Fruit fly (Drosophila melanogaster): ENCODE data around the gene Ptp99A.

The Ptp99A gene

DNA sequence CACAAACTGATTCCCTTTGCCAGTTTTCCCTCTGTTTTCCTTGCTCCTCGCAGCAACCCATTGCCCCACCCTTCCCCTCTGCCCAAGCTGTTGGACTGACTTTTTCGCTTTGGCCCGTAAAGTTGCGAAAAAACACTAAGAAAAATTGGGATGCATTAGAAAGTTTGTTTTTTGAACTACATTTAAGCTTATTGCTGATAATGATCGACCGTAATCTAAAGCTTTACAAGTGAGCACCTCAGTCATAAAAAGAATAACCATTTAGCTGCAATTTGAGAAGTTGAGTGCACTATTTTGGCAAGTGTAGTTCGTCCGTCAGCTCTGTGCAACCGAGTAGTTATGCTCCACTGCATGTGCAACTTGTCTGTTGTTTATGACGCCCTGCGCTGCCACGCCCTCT, 72.9 kb downstream of the Ptp99A start (continued):
- no peak for TF ChIP-seq Sox102F (GFP tag; optimal IDR thresholded peaks at IDR 0.05)
- TF ChIP-seq Lpt (GFP tag; optimal IDR thresholded peaks at IDR 0.05): peak; percentile 15
- TF ChIP-seq CG11762 (GFP tag; optimal IDR thresholded peaks at IDR 0.05; ENCODE audit: insufficient read depth): no peak
- no peak for TF ChIP-seq CG6854 (GFP tag; optimal IDR thresholded peaks at IDR 0.05)
- TF ChIP-seq CG32006 (GFP tag; optimal IDR thresholded peaks at IDR 0.05): peak; percentile 74
- no peak for TF ChIP-seq Gug (GFP tag; IDR thresholded peaks at IDR 0.05)
- TF ChIP-seq CG4318 (GFP tag; optimal IDR thresholded peaks at IDR 0.05): peak; percentile 29
- no peak for TF ChIP-seq cyc (GFP tag; optimal IDR thresholded peaks at IDR 0.05)
- TF ChIP-seq CG3032 (tag; optimal IDR thresholded peaks at IDR 0.05): no peak
- peak; percentile 60 for TF ChIP-seq CG8119 (GFP tag; IDR thresholded peaks at IDR 0.05)
- TF ChIP-seq Eip78C (GFP tag): no peak
- TF ChIP-seq CG6276 (GFP tag; optimal IDR thresholded peaks at IDR 0.05): peak; percentile 51
- no peak for TF ChIP-seq topi (GFP tag; optimal IDR thresholded peaks at IDR 0.05)
- peak; percentile 31 for TF ChIP-seq OdsH (GFP tag; optimal IDR thresholded peaks at IDR 0.05)
- TF ChIP-seq CG3919 (GFP tag; optimal IDR thresholded peaks at IDR 0.05): peak; percentile 38
- no peak for TF ChIP-seq CG34406 (GFP tag; optimal IDR thresholded peaks at IDR 0.05)
- no peak for TF ChIP-seq CG6792 (GFP tag; optimal IDR thresholded peaks at IDR 0.05)
- peak; percentile 67 for TF ChIP-seq Hr4 (GFP tag; optimal IDR thresholded peaks at IDR 0.05)
- peak; percentile 68 for TF ChIP-seq CG15336 (GFP tag; IDR thresholded peaks at IDR 0.05)
- TF ChIP-seq Smox (GFP tag; optimal IDR thresholded peaks at IDR 0.05): no peak
- no peak for TF ChIP-seq CG9139 (GFP tag; optimal IDR thresholded peaks at IDR 0.05)

DNA sequence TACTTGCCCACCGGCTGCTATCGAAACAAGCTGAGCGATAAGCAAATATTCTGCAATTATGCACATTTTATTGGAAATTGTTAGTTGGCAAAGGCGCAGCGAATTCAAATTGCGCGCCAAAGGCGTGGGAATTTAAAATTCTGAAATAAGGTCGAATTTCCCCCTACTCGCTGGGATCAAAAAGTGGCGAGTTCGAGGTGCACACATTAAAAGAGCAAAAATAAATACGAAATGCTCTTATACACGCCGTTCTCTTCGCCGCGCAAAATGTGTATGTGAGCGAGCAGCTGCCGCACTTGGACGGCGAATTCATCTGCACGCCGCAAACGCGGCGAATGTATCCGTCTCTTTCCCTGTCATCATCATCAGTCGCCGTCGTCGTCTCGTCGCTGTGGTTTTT, 79.8 kb downstream of the Ptp99A start:
- TF ChIP-seq CG6163 (GFP tag; IDR thresholded peaks at IDR 0.05): peak; percentile 6; the same call in 1 of the 3 replicates
- TF ChIP-seq Met (GFP tag; optimal IDR thresholded peaks at IDR 0.05): no peak
- TF ChIP-seq CG15336 (GFP tag; IDR thresholded peaks at IDR 0.05): peak; percentile 47; the same call in 1 of the 2 replicates
- no peak for TF ChIP-seq Gug (GFP tag; IDR thresholded peaks at IDR 0.05)
- peak; percentile 45 for TF ChIP-seq svp (GFP tag)
- TF ChIP-seq CG8119 (GFP tag; IDR thresholded peaks at IDR 0.05): peak; percentile 23; the same call in 1 of the 3 replicates

DNA sequence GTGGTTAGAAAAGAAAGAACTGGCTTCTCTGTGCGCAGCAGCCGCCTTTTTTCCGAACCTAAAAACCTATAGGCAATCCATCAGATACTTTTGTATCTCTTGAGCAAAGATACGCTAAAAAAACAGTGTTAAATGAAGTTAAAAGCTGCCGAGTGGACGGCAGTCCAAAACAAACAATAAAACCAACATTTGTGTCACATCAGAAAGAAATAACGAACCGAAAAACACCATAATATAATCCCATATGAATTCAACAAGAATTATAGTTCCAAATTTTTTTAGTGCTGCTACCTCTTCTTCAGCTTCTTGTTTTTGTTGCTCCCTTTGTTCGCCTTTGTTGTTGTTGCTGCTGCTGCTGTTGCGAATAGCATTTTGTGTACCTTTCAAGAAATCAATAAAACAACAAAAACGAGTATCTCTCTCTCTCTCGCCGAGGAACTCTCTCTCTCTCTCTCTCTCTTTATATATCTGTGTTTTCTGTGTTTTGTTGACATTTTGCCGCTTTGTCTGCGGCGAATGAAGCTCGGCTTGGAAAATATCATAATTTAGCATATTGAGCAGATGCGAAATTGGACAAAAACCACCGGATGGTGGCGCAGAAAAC, 80.4 kb downstream of the Ptp99A start:
- no peak for TF ChIP-seq acj6 (GFP tag; optimal IDR thresholded peaks at IDR 0.05)
- no peak for TF ChIP-seq svp (GFP tag)
- TF ChIP-seq fd59A (GFP tag; optimal IDR thresholded peaks at IDR 0.05): no peak
- TF ChIP-seq CG1621 (tag; optimal IDR thresholded peaks at IDR 0.05): no peak
- peak; percentile 54 for TF ChIP-seq Eip78C (GFP tag)
- TF ChIP-seq Hr4 (GFP tag; optimal IDR thresholded peaks at IDR 0.05): no peak
- TF ChIP-seq CG3919 (GFP tag; optimal IDR thresholded peaks at IDR 0.05): no peak
- no peak for TF ChIP-seq Ets21C (GFP tag; optimal IDR thresholded peaks at IDR 0.05)
- TF ChIP-seq CG6163 (GFP tag; IDR thresholded peaks at IDR 0.05): peak; percentile 31; the same call in 1 of the 3 replicates
- TF ChIP-seq fkh (GFP tag; optimal IDR thresholded peaks at IDR 0.05): peak; percentile 54
- TF ChIP-seq CG3032 (tag; optimal IDR thresholded peaks at IDR 0.05): no peak
- TF ChIP-seq dsx (GFP tag; optimal IDR thresholded peaks at IDR 0.05; ENCODE audit: poor library complexity, severe bottlenecking): peak; percentile 43
- TF ChIP-seq CG8632 (GFP tag; optimal IDR thresholded peaks at IDR 0.05): no peak
- no peak for TF ChIP-seq dac (GFP tag; optimal IDR thresholded peaks at IDR 0.05)
- TF ChIP-seq esn (GFP tag; optimal IDR thresholded peaks at IDR 0.05): no peak
- no peak for TF ChIP-seq CG9139 (GFP tag; optimal IDR thresholded peaks at IDR 0.05)
- no peak for TF ChIP-seq vri (GFP tag; optimal IDR thresholded peaks at IDR 0.05)
- no peak for TF ChIP-seq achi (GFP tag; optimal IDR thresholded peaks at IDR 0.05)
- TF ChIP-seq topi (GFP tag; optimal IDR thresholded peaks at IDR 0.05): no peak
- TF ChIP-seq Sox14 (GFP tag; optimal IDR thresholded peaks at IDR 0.05): peak; percentile 33
- peak in 1 of 2 experiments; percentile 11 for TF ChIP-seq ss (GFP tag; optimal IDR thresholded peaks at IDR 0.05)
- no peak for TF ChIP-seq CG11902 (GFP tag; optimal IDR thresholded peaks at IDR 0.05)
